Worm (Caenorhabditis elegans) whole organism, L4 larva: ENCODE measurements around the gene ceh-27.
A peak's percentile ranks its signal among the peaks of the same experiment; 100 is the strongest.

ENCODE experiments used
- F10B5.3 ChIP-seq: sonication (generic microtip); optimal IDR thresholded peaks from 2 replicates; lab custom pipeline; 2016; ENCODE audit warnings: mild to moderate bottlenecking, missing genetic modification characterization, missing compliant biosample characterization
- F37D6.2 ChIP-seq: sonication (generic microtip); optimal IDR thresholded peaks from 2 replicates; lab custom pipeline; 2016; ENCODE audit warnings: mild to moderate bottlenecking, missing genetic modification characterization, missing compliant biosample characterization
- F44E2.7 ChIP-seq: fragments of 200-800 bp; sonication (Bioruptor generic); IDR thresholded peaks from 2 replicates; pipeline ENCODE4 v2.1.2; 2022; ENCODE audit warnings: missing genetic modification characterization, missing compliant biosample characterization
- Y105C5A.15 ChIP-seq: fragments of 200-800 bp; sonication (Bioruptor generic); IDR thresholded peaks from 2 replicates; pipeline ENCODE4 v1.3.6; 2022; ENCODE audit warnings: missing genetic modification characterization, missing compliant biosample characterization
- Y48G9A.11 ChIP-seq: fragments of 200-800 bp; sonication (Bioruptor generic); IDR thresholded peaks from 2 replicates; pipeline ENCODE4 v1.3.6; 2022; ENCODE audit warnings: missing genetic modification reagents, missing genetic modification characterization, missing compliant biosample characterization
- Y75B8A.6 ChIP-seq: fragments of 200-800 bp; sonication (Bioruptor generic); IDR thresholded peaks from 2 replicates; pipeline ENCODE4 v1.3.6; 2022; ENCODE audit warnings: missing genetic modification reagents, missing genetic modification characterization, missing compliant biosample characterization
- ZK337.2 ChIP-seq: fragments of 200-800 bp; sonication (Bioruptor generic); IDR thresholded peaks from 2 replicates; pipeline ENCODE4 v1.3.6; 2022; ENCODE audit warnings: missing genetic modification reagents, missing genetic modification characterization, missing compliant biosample characterization
- aha-1 ChIP-seq: fragments of 150-350 bp; peaks from one replicate; lab custom pipeline; 2014; ENCODE audit warnings: missing biosample characterization, missing genetic modification characterization
- ceh-28 ChIP-seq: fragments of 150-350 bp; optimal IDR thresholded peaks from 2 replicates; lab custom pipeline; 2014; ENCODE audit warnings: missing biosample characterization, missing genetic modification reagents, missing genetic modification characterization
- ces-1 ChIP-seq: fragments of 150-350 bp; sonication (generic microtip); optimal IDR thresholded peaks from 4 replicates; lab custom pipeline; 2014; ENCODE audit warnings: missing biosample characterization, missing genetic modification reagents, missing genetic modification characterization
- ctbp-1 ChIP-seq: fragments of 200-800 bp; sonication (Bioruptor generic); IDR thresholded peaks from 2 replicates; pipeline ENCODE4 v1.3.6; 2022; ENCODE audit warnings: missing genetic modification reagents, missing genetic modification characterization, missing compliant biosample characterization
- daf-16 ChIP-seq, 3 experiments: sonication (generic microtip); optimal IDR thresholded peaks; 2 replicates each; lab custom pipeline; 2016 to 2017; ENCODE audit warnings: missing genetic modification characterization in 3 of 3, missing genetic modification reagents in 3 of 3, mild to moderate bottlenecking in 2 of 3, missing compliant biosample characterization in 2 of 3, missing biosample characterization in 1 of 3, moderate library complexity in 1 of 3
- daf-19 ChIP-seq: fragments of 200-800 bp; sonication (Bioruptor generic); conservative IDR thresholded peaks from 2 replicates; pipeline ENCODE4 v1.3.6; 2022; ENCODE audit warnings: missing genetic modification characterization, missing compliant biosample characterization
- dmd-6 ChIP-seq: fragments of 200-800 bp; sonication (Bioruptor generic); IDR thresholded peaks from 2 replicates; pipeline ENCODE4 v1.3.6; 2022; ENCODE audit warnings: missing genetic modification reagents, missing genetic modification characterization, missing compliant biosample characterization
- dmd-9 ChIP-seq: fragments of 200-800 bp; sonication (Bioruptor generic); IDR thresholded peaks from 2 replicates; pipeline ENCODE4 v1.3.6; 2022; ENCODE audit warnings: missing genetic modification reagents, missing genetic modification characterization, missing compliant biosample characterization
- dve-1 ChIP-seq: sonication (generic microtip); optimal IDR thresholded peaks from 2 replicates; lab custom pipeline; 2017; ENCODE audit warnings: antibody characterized with exemption, mild to moderate bottlenecking, missing genetic modification characterization, missing compliant biosample characterization; ENCODE audit not compliant: insufficient read depth
- egl-43 ChIP-seq: fragments of 200-800 bp; sonication (Bioruptor generic); IDR thresholded peaks from 2 replicates; pipeline ENCODE4 v1.3.6; 2022; ENCODE audit warnings: missing genetic modification reagents, missing genetic modification characterization, missing compliant biosample characterization
- hif-1 ChIP-seq, 2 experiments: sonication (generic microtip); optimal IDR thresholded peaks; 2 replicates each; lab custom pipeline; 2016 to 2017; ENCODE audit warnings: missing compliant biosample characterization in 2 of 2, missing genetic modification characterization in 2 of 2, missing genetic modification reagents in 2 of 2, missing genotype in 2 of 2, mild to moderate bottlenecking in 1 of 2
- hlh-11 ChIP-seq: fragments of 200-800 bp; sonication (Bioruptor generic); optimal IDR thresholded peaks from 2 replicates; lab custom pipeline; 2018; ENCODE audit warnings: mild to moderate bottlenecking, missing genetic modification characterization, missing compliant biosample characterization
- hlh-30 ChIP-seq: sonication (generic microtip); optimal IDR thresholded peaks from 2 replicates; lab custom pipeline; 2017; ENCODE audit warnings: antibody characterized with exemption, mild to moderate bottlenecking, missing genetic modification characterization, missing compliant biosample characterization; ENCODE audit not compliant: insufficient read depth
- jun-1 ChIP-seq: fragments of 150-350 bp; optimal IDR thresholded peaks from 2 replicates; lab custom pipeline; 2014; ENCODE audit warnings: missing biosample characterization, missing genetic modification reagents, missing genetic modification characterization
- lim-7 ChIP-seq: fragments of 200-800 bp; sonication (Bioruptor generic); IDR thresholded peaks from 2 replicates; pipeline ENCODE4 v1.3.6; 2022; ENCODE audit warnings: missing genetic modification characterization, missing compliant biosample characterization
- lin-1 ChIP-seq: fragments of 200-800 bp; sonication (Bioruptor generic); IDR thresholded peaks from 2 replicates; pipeline ENCODE4 v1.3.6; 2022; ENCODE audit warnings: missing genetic modification reagents, missing genetic modification characterization, missing compliant biosample characterization
- lir-3 ChIP-seq: sonication (generic microtip); optimal IDR thresholded peaks from 2 replicates; lab custom pipeline; 2016; ENCODE audit warnings: mild to moderate bottlenecking, missing genetic modification characterization, missing compliant biosample characterization
- mdl-1 ChIP-seq, 2 experiments: fragments of 150-350 bp in 1 of 2; sonication (generic microtip) in 1 of 2; optimal IDR thresholded peaks; 2 replicates each; lab custom pipeline; 2014 to 2017; ENCODE audit warnings: missing biosample characterization in 2 of 2, missing genetic modification characterization in 2 of 2
- mdt-29 ChIP-seq: fragments of 200-800 bp; sonication (Bioruptor generic); IDR thresholded peaks from 2 replicates; pipeline ENCODE4 v1.3.6; 2022; ENCODE audit warnings: missing genetic modification reagents, missing genetic modification characterization, missing compliant biosample characterization
- mep-1 ChIP-seq: fragments of 150-350 bp; sonication (generic microtip); optimal IDR thresholded peaks from 3 replicates; lab custom pipeline; 2014; ENCODE audit warnings: missing biosample characterization, missing genetic modification characterization
- mxl-3 ChIP-seq: fragments of 200-800 bp; sonication (Bioruptor generic); optimal IDR thresholded peaks from 2 replicates; lab custom pipeline; 2018; ENCODE audit warnings: mild to moderate bottlenecking, missing genetic modification characterization, missing compliant biosample characterization
- nhr-28 ChIP-seq: fragments of 150-350 bp; optimal IDR thresholded peaks from 2 replicates; lab custom pipeline; 2014; ENCODE audit warnings: missing biosample characterization, missing genetic modification characterization
- nhr-41 ChIP-seq: fragments of 200-800 bp; sonication (Bioruptor generic); IDR thresholded peaks from 2 replicates; pipeline ENCODE4 v1.3.6; 2022; ENCODE audit warnings: missing genetic modification reagents, missing genetic modification characterization, missing compliant biosample characterization
- nhr-48 ChIP-seq: sonication (generic microtip); optimal IDR thresholded peaks from 2 replicates; lab custom pipeline; 2016; ENCODE audit warnings: mild to moderate bottlenecking, missing genetic modification characterization, missing compliant biosample characterization
- nhr-77 ChIP-seq: fragments of 150-350 bp; optimal IDR thresholded peaks from 2 replicates; lab custom pipeline; 2014; ENCODE audit warnings: missing biosample characterization, missing genetic modification characterization
- php-3 ChIP-seq: fragments of 200-800 bp; sonication (Bioruptor generic); IDR thresholded peaks from 2 replicates; pipeline ENCODE4 v1.3.6; 2022; ENCODE audit warnings: missing genetic modification reagents, missing genetic modification characterization, missing compliant biosample characterization
- pqm-1 ChIP-seq: sonication (generic microtip); optimal IDR thresholded peaks from 2 replicates; lab custom pipeline; 2017; ENCODE audit warnings: missing biosample characterization, missing genetic modification characterization
- saeg-2 ChIP-seq: fragments of 200-800 bp; sonication (Bioruptor generic); IDR thresholded peaks from 2 replicates; pipeline ENCODE4 v1.3.6; 2022; ENCODE audit warnings: missing genetic modification reagents, missing genetic modification characterization, missing compliant biosample characterization
- skn-1 ChIP-seq: fragments of 150-350 bp; optimal IDR thresholded peaks from 2 replicates; lab custom pipeline; 2014; ENCODE audit warnings: missing biosample characterization, missing genetic modification characterization
- snpc-1.2 ChIP-seq: fragments of 200-800 bp; sonication (Bioruptor generic); IDR thresholded peaks from 2 replicates; pipeline ENCODE4 v1.3.6; 2022; ENCODE audit warnings: missing genetic modification reagents, missing genetic modification characterization, missing compliant biosample characterization
- tra-1 ChIP-seq: fragments of 200-800 bp; sonication (Bioruptor generic); IDR thresholded peaks from 2 replicates; pipeline ENCODE4 v1.3.6; 2022; ENCODE audit warnings: missing genetic modification reagents, missing genetic modification characterization, missing compliant biosample characterization
- unc-62 ChIP-seq, 3 experiments: fragments of 150-350 bp in 1 of 3; sonication (generic microtip); optimal IDR thresholded peaks in 2 of 3; peaks in 1 of 3; 1 replicate in 1 of 3; 2 replicates in 2 of 3; lab custom pipeline; 2014 to 2017; ENCODE audit warnings: missing biosample characterization in 3 of 3, missing genetic modification characterization in 3 of 3, missing genetic modification reagents in 3 of 3, missing genotype in 1 of 3
- zfp-2 ChIP-seq: sonication (generic microtip); optimal IDR thresholded peaks from 2 replicates; lab custom pipeline; 2016; ENCODE audit warnings: mild to moderate bottlenecking, missing genetic modification characterization, missing compliant biosample characterization
- ztf-11 ChIP-seq: fragments of 150-350 bp; optimal IDR thresholded peaks from 2 replicates; lab custom pipeline; 2014; ENCODE audit warnings: missing biosample characterization, missing genetic modification characterization

Gene ceh-27

DNA sequence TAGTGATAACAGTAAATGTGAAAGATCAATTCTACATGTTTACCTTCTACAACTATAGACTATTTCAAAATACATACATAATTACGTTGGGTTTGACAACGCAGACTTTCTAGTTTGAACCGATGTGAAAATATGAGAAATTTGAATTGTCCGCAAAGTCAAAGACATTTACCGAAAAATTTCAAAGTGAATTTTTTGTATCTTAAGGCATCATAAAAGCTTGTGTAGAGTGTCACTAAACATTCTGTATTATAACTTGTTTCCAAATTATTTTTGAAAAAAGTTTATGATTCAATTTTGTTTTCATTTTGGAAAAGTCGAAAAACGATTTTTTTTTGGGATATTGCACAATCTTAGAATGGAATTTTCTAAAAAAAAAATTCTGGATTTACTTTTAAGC lies 29.3 kb downstream of the ceh-27 start:
- no peak for TF ChIP-seq Y105C5A.15 (GFP tag; lab: Robert Waterston, UW)
- no peak for TF ChIP-seq ces-1 (GFP tag; lab: Kevin White, UChicago)
- no peak for TF ChIP-seq mdt-29 (GFP tag; lab: Robert Waterston, UW)
- TF ChIP-seq aha-1 (tag; lab: Kevin White, UChicago) = peak; percentile 97
- TF ChIP-seq hlh-30 (tag; lab: Kevin White, UChicago) = no peak
- TF ChIP-seq snpc-1.2 (GFP tag; lab: Robert Waterston, UW) = no peak
- TF ChIP-seq saeg-2 = no peak

DNA sequence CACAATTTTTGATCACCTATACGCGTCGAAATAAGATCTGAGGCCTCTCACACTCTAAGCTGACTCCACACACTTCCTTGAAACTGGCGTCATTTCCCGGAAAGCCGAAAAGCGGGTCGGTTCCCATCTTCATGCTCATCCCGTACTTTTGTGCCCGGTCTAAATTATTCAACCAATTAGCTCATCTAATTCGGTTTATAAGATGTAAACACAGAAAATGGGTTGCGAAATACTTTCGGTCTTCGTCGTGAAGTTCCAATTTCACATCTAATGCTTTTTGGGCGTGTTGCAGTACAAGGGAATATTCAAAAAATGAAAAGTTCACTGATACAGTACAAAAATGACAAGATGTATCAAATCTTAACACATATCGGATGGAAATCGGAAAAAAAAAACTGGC lies 33.8 kb downstream of the ceh-27 start:
- TF ChIP-seq unc-62 (GFP tag; optimal IDR thresholded peaks at IDR 0.05 in 1 of 2; lab: Kevin White, UChicago) (peak in 1 of 2 experiments; percentile 64), unc-62 (tag; optimal IDR thresholded peaks at IDR 0.05; lab: Kevin White, UChicago) (no peak), mep-1 (tag; lab: Kevin White, UChicago) (no peak)

DNA sequence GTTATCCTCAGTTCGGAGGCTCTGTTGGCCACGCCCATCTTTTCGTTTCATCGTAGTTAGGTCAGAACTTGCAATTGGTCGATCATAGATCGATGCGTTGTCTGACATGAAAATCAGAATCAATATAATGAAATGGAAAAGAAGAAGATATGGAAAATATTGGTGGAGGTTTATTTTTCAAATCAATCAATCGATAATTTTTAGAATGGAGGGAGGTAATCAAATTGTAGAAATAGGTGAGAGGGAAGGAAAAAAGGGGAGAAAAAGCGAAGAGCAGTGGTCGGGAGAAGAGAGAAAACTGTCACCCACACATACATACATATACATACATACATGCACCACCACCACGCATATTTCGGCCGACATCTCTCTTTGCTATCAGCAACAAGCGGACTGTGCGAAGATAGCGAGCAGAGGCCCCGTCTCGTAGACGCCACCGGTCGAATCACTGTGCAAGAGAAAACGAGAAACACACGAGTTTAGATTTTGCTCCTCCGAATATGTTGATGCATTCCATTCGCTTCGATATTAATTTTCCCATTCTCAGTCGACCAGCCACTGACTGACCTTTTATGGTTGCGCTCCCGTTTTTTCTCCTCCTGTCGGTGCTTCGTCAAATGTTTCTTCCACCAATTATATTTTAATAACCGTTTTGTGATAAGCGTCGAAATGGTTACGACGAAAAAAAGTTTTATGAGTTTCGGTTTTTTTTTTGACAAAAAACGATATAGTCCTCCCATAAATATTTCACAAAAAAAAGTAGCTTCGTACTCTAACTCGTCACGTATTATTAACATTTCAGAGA lies 35.5 kb downstream of the ceh-27 start, which contains the start of gene F35B12.10:
Gene F35B12.10 (minus strand): TSS at position 51 of the 805 bp plus-strand sequence.
- TF ChIP-seq nhr-77 (peak; percentile 34), tra-1 (GFP tag; lab: Robert Waterston, UW) (0 out of 2 replicates have a peak, but pooled peaks have one; percentile 36), ztf-11 (no peak), mxl-3 (GFP tag; lab: Kevin White, UChicago) (peak; percentile 55), dmd-6 (GFP tag; lab: Robert Waterston, UW) (peak; percentile 82), ZK337.2 (no peak), nhr-28 (tag; lab: Kevin White, UChicago) (peak; percentile 65), dve-1 (tag; lab: Kevin White, UChicago) (peak; percentile 47), daf-16 (GFP tag; optimal IDR thresholded peaks at IDR 0.05; lab: Kevin White, UChicago) (peak in 1 of 2 experiments; percentile 2), daf-16 (tag; optimal IDR thresholded peaks at IDR 0.05; lab: Kevin White, UChicago) (peak; percentile 62), egl-43 (GFP tag; lab: Robert Waterston, UW) (0 out of 2 replicates have a peak, but pooled peaks have one; percentile 14), php-3 (GFP tag; lab: Robert Waterston, UW) (peak; percentile 45; the same call in 1 of the 2 replicates), nhr-48 (tag; lab: Kevin White, UChicago) (peak; percentile 27), lir-3 (tag; lab: Kevin White, UChicago) (no peak), hlh-11 (tag; lab: Kevin White, UChicago) (peak; percentile 83), ctbp-1 (GFP tag; lab: Robert Waterston, UW) (0 out of 2 replicates have a peak, but pooled peaks have one; percentile 18), hif-1 (tag; optimal IDR thresholded peaks at IDR 0.05; lab: Kevin White, UChicago) (peak in 1 of 2 experiments; percentile 27), mep-1 (tag; lab: Kevin White, UChicago) (peak; percentile 24), pqm-1 (tag; lab: Kevin White, UChicago) (peak; percentile 59), skn-1 (tag; lab: Kevin White, UChicago) (no peak)

DNA sequence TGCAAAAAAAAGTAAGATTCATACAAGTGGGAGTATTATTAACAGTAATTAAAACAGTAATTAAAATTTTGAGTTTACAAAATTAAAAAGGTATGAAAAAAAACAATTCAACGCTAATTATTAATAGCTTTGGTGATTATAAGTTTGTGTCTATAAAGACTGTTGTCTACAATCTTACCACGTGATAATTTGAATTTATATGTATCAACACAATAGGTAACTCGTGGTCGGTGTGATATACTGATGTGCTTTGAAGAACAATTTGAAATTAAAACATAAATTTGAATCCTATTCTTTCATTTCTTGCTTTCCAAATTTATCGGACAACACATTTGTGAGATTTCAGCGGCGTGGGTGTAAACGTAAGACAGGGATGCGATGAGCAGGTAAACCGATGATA lies 37.1 kb downstream of the ceh-27 start:
- no peak for TF ChIP-seq nhr-41 (GFP tag; lab: Robert Waterston, UW)
- no peak for TF ChIP-seq Y105C5A.15 (GFP tag; lab: Robert Waterston, UW)
- TF ChIP-seq saeg-2 = no peak
- TF ChIP-seq mep-1 (tag; lab: Kevin White, UChicago) = no peak
- no peak for TF ChIP-seq lim-7 (GFP tag; lab: Robert Waterston, UW)
- no peak for TF ChIP-seq mdl-1 (tag; optimal IDR thresholded peaks at IDR 0.05; lab: Kevin White, UChicago)
- no peak for TF ChIP-seq dmd-9 (GFP tag; lab: Robert Waterston, UW)
- no peak for TF ChIP-seq Y48G9A.11 (GFP tag; lab: Robert Waterston, UW)
- no peak for TF ChIP-seq daf-16 (GFP tag; optimal IDR thresholded peaks at IDR 0.05; lab: Kevin White, UChicago)
- TF ChIP-seq daf-16 (tag; optimal IDR thresholded peaks at IDR 0.05; lab: Kevin White, UChicago) = peak; percentile 73
- TF ChIP-seq F10B5.3 = no peak
- no peak for TF ChIP-seq jun-1 (tag; lab: Kevin White, UChicago)
- TF ChIP-seq nhr-28 (tag; lab: Kevin White, UChicago) = peak; percentile 6
- no peak for TF ChIP-seq F44E2.7 (GFP tag; lab: Robert Waterston, UW)
- peak; percentile 41 for TF ChIP-seq aha-1 (tag; lab: Kevin White, UChicago)
- TF ChIP-seq lir-3 (tag; lab: Kevin White, UChicago) = no peak
- TF ChIP-seq lin-1 (GFP tag; lab: Robert Waterston, UW) = no peak
- TF ChIP-seq zfp-2 (tag; lab: Kevin White, UChicago) = no peak
- TF ChIP-seq F37D6.2 = no peak
- no peak for TF ChIP-seq Y75B8A.6 (GFP tag; lab: Robert Waterston, UW)
- TF ChIP-seq dve-1 (tag; lab: Kevin White, UChicago) = peak; percentile 56
- no peak for TF ChIP-seq daf-19 (GFP tag; lab: Robert Waterston, UW)
- 0 out of 2 replicates have a peak, but pooled peaks have one; percentile 18 for TF ChIP-seq php-3 (GFP tag; lab: Robert Waterston, UW)
- no peak for TF ChIP-seq ceh-28 (tag; lab: Kevin White, UChicago)
